Worm (Caenorhabditis elegans) whole organism, L2 larva: ENCODE results near the gene Y39E4B.5.

Source experiments
- ama-1 ChIP-seq: fragments of 150-350 bp; optimal IDR thresholded peaks from 2 replicates; lab custom pipeline; 2018; ENCODE audit warnings: inconsistent platforms
- mdl-1 ChIP-seq, 2 experiments: fragments of 150-350 bp in 1 of 2; sonication (generic microtip) in 1 of 2; optimal IDR thresholded peaks; 2 replicates each; lab custom pipeline; 2017; ENCODE audit warnings: missing biosample characterization in 2 of 2, missing genetic modification characterization in 2 of 2
- nhr-10 ChIP-seq: sonication (generic microtip); optimal IDR thresholded peaks from 2 replicates; lab custom pipeline; 2017; ENCODE audit warnings: missing biosample characterization, missing genetic modification characterization

DNA sequence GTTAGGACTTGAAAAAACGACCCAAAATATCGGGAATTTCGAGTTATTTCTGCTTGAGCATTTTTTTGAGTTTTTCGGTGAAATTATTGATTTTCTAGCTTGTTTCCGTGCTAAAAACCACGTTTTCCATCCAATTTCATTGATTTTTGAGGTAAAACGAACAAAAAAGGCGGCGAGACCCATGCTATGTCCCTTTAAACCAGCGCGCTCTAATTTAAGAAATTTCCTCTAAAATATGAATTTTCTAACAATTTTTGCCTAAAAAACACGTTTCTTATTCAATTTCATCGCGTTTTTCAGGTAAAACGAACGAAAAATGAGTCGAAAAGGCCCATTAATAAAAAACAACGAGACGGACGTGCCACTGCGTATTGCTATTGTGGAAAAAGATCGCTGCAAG lies 16.2 kb upstream of the Y39E4B.5 start, which contains the start of gene abce-1:
- TF ChIP-seq nhr-10 (tag; lab: Kevin White, UChicago) (no peak), ama-1 (lab: Kevin White, UChicago) (no peak), mdl-1 (tag; optimal IDR thresholded peaks at IDR 0.05; lab: Kevin White, UChicago) (no peak)
